Fruit fly (Drosophila melanogaster): Measurements from ENCODE around the gene nAChRbeta3.

dm6 chr2L:533734-534133 is 11.2 kb upstream of the nAChRbeta3 start:
- TF ChIP-seq vfl (GFP tag; optimal IDR thresholded peaks at IDR 0.05) = no peak
- no peak for TF ChIP-seq Neu2 (GFP tag; optimal IDR thresholded peaks at IDR 0.05; ENCODE audit: borderline replicate concordance)
- TF ChIP-seq gcm (GFP tag; optimal IDR thresholded peaks at IDR 0.05) = no peak
- no peak for TF ChIP-seq Six4 (GFP tag; optimal IDR thresholded peaks at IDR 0.05)
- TF ChIP-seq Nf-YC (tag; optimal IDR thresholded peaks at IDR 0.05) = no peak
- no peak for TF ChIP-seq Side (GFP tag; optimal IDR thresholded peaks at IDR 0.05)
- no peak for TF ChIP-seq amos (GFP tag; IDR thresholded peaks at IDR 0.05; ENCODE audit: partially characterized antibody)
- TF ChIP-seq NC2β (GFP tag; optimal IDR thresholded peaks at IDR 0.05) = no peak
- no peak for TF ChIP-seq mld (GFP tag; IDR thresholded peaks at IDR 0.05; ENCODE audit: partially characterized antibody)
- TF ChIP-seq Oli (tag; optimal IDR thresholded peaks at IDR 0.05) = no peak
- no peak for TF ChIP-seq CG18262 (tag; optimal IDR thresholded peaks at IDR 0.05)
- no peak for TF ChIP-seq CG34422 (GFP tag; IDR thresholded peaks at IDR 0.05)
- TF ChIP-seq jigr1 (GFP tag; IDR thresholded peaks at IDR 0.05) = no peak

All from whole organism, embryonic.